Worm (Caenorhabditis elegans) whole organism, L4 larva: ENCODE data around the gene T28D9.4.

Experiments used
- ama-1 ChIP-seq: fragments of 150-350 bp; optimal IDR thresholded peaks from 2 replicates; lab custom pipeline; 2014; ENCODE audit warnings: inconsistent platforms, mixed read lengths
- ceh-82 ChIP-seq: sonication (generic microtip); optimal IDR thresholded peaks from 2 replicates; lab custom pipeline; 2017; ENCODE audit warnings: missing biosample characterization, missing genetic modification characterization
- dmd-6 ChIP-seq: fragments of 200-800 bp; sonication (Bioruptor generic); IDR thresholded peaks from 2 replicates; pipeline ENCODE4 v1.3.6; 2022; ENCODE audit warnings: missing genetic modification reagents, missing genetic modification characterization, missing compliant biosample characterization
- fkh-10 ChIP-seq: fragments of 150-350 bp; optimal IDR thresholded peaks from 2 replicates; lab custom pipeline; 2014; ENCODE audit warnings: missing biosample characterization, missing genetic modification reagents, missing genetic modification characterization
- mdl-1 ChIP-seq, 2 experiments: fragments of 150-350 bp in 1 of 2; sonication (generic microtip) in 1 of 2; optimal IDR thresholded peaks; 2 replicates each; lab custom pipeline; 2014 to 2017; ENCODE audit warnings: missing biosample characterization in 2 of 2, missing genetic modification characterization in 2 of 2
- pha-4 ChIP-seq, 2 experiments: fragments of 150-350 bp in 1 of 2; fragments of 200-800 bp in 1 of 2; sonication (Bioruptor generic) in 1 of 2; IDR thresholded peaks in 1 of 2; optimal IDR thresholded peaks in 1 of 2; 2 replicates each; pipeline versions ENCODE4 v1.3.6 to Lab custom; 2014 to 2022; ENCODE audit warnings: missing genetic modification characterization in 2 of 2, missing genetic modification reagents in 2 of 2, missing biosample characterization in 1 of 2, missing compliant biosample characterization in 1 of 2
- set-16 ChIP-seq: fragments of 200-800 bp; sonication (Bioruptor generic); IDR thresholded peaks from 2 replicates; pipeline ENCODE4 v1.3.6; 2022; ENCODE audit warnings: missing genetic modification reagents, missing genetic modification characterization, missing compliant biosample characterization
- snpc-4 ChIP-seq: fragments of 150-350 bp; optimal IDR thresholded peaks from 2 replicates; lab custom pipeline; 2014; ENCODE audit warnings: missing biosample characterization, missing genetic modification characterization
- unc-130 ChIP-seq: sonication (generic microtip); optimal IDR thresholded peaks from 2 replicates; lab custom pipeline; 2016; ENCODE audit warnings: missing genetic modification reagents, missing genetic modification characterization, missing compliant biosample characterization
- ztf-11 ChIP-seq: fragments of 150-350 bp; optimal IDR thresholded peaks from 2 replicates; lab custom pipeline; 2014; ENCODE audit warnings: missing biosample characterization, missing genetic modification characterization

- no peak for TF ChIP-seq fkh-10 (GFP tag; lab: Kevin White, UChicago)
- no peak for TF ChIP-seq set-16
- no peak for TF ChIP-seq ztf-11 (tag; lab: Kevin White, UChicago)
- TF ChIP-seq ama-1, result no peak
- no peak for TF ChIP-seq ceh-82 (tag; lab: Kevin White, UChicago)
- no peak for TF ChIP-seq snpc-4 (tag; lab: Kevin White, UChicago)
- TF ChIP-seq dmd-6, result no peak
- no peak for TF ChIP-seq unc-130 (GFP tag; lab: Kevin White, UChicago)
- no peak for TF ChIP-seq pha-4 (GFP tag; IDR thresholded peaks at IDR 0.05; lab: Robert Waterston, UW)
- peak; percentile 67 for TF ChIP-seq pha-4 (tag; optimal IDR thresholded peaks at IDR 0.05; lab: Kevin White, UChicago)
- peak in 1 of 2 experiments; percentile 53 for TF ChIP-seq mdl-1 (tag; optimal IDR thresholded peaks at IDR 0.05; lab: Kevin White, UChicago)
These were observed 23.4 kb upstream of the T28D9.4 start, which contains the start of gene atg-16.2 for ce11 chrII:6453341-6453806.
